ENCODE assay signal across 4 worm cellular contexts in genomic region chrIII:8446940-8447403, ce11.
A peak's percentile ranks its signal among the peaks of the same experiment; 100 is the strongest.
TF ChIP-seq lines count a peak whose summit lies in the region.

Gene rpn-3, plus strand, starts transcription at chrIII:8447353.

TF ChIP-seq in whole organism, L2 larva, 48 proteins besides CTCF, POLR2A, EP300 and RAD21 (continues in another document):
- TF ChIP-seq crh-2 (tag; optimal IDR thresholded peaks at IDR 0.05; lab: Kevin White, UChicago) (peak; percentile 99), lsy-2 (tag; optimal IDR thresholded peaks at IDR 0.05; lab: Kevin White, UChicago) (peak; percentile 93 to 97), unc-55 (GFP tag; optimal IDR thresholded peaks at IDR 0.05; lab: Kevin White, UChicago) (peak; percentile 99), nhr-21 (tag; optimal IDR thresholded peaks at IDR 0.05; lab: Kevin White, UChicago) (peak; percentile 95), ztf-4 (tag; optimal IDR thresholded peaks at IDR 0.05; lab: Kevin White, UChicago) (peak; percentile 98), nhr-6 (tag; optimal IDR thresholded peaks at IDR 0.05; lab: Kevin White, UChicago) (peak; percentile 97), egl-27 (tag; optimal IDR thresholded peaks at IDR 0.05; lab: Kevin White, UChicago) (peak; percentile 90), fos-1 (tag; optimal IDR thresholded peaks at IDR 0.05; lab: Kevin White, UChicago) (peak; percentile 98), aly-2 (tag; optimal IDR thresholded peaks at IDR 0.05; lab: Kevin White, UChicago) (no peak), ceh-16 (tag; optimal IDR thresholded peaks at IDR 0.05; lab: Kevin White, UChicago) (peak; percentile 19), sem-4 (tag; optimal IDR thresholded peaks at IDR 0.05; lab: Kevin White, UChicago) (peak; percentile 97), zag-1 (tag; optimal IDR thresholded peaks at IDR 0.05; lab: Kevin White, UChicago) (peak; percentile 88), blmp-1 (tag; optimal IDR thresholded peaks at IDR 0.05; lab: Kevin White, UChicago; ENCODE audit: insufficient read depth) (peak; percentile 89), nhr-77 (tag; optimal IDR thresholded peaks at IDR 0.05; lab: Kevin White, UChicago) (peak; percentile 83), lin-13 (GFP tag; optimal IDR thresholded peaks at IDR 0.05; lab: Kevin White, UChicago) (peak; percentile 97), ceh-82 (tag; optimal IDR thresholded peaks at IDR 0.05; lab: Kevin White, UChicago) (peak; percentile 83), elt-1 (tag; optimal IDR thresholded peaks at IDR 0.05; lab: Kevin White, UChicago) (no peak), mbf-1 (tag; optimal IDR thresholded peaks at IDR 0.05; lab: Kevin White, UChicago) (no peak), nhr-23 (tag; optimal IDR thresholded peaks at IDR 0.05; lab: Kevin White, UChicago) (no peak), ZK546.5 (tag; optimal IDR thresholded peaks at IDR 0.05; lab: Kevin White, UChicago) (peak; percentile 69), F13H6.1 (tag; optimal IDR thresholded peaks at IDR 0.05; lab: Kevin White, UChicago) (peak; percentile 92), nhr-12 (tag; optimal IDR thresholded peaks at IDR 0.05; lab: Kevin White, UChicago) (peak; percentile 6), nhr-237 (tag; optimal IDR thresholded peaks at IDR 0.05; lab: Kevin White, UChicago) (peak; percentile 72)

TF ChIP-seq in whole organism, L4 larva, 104 proteins besides CTCF, POLR2A, EP300 and RAD21 (continues in another document):
- no peak for TF ChIP-seq daf-8 (GFP tag; IDR thresholded peaks at IDR 0.05; lab: Robert Waterston, UW)
- peak; percentile 42 for TF ChIP-seq pqm-1 (tag; optimal IDR thresholded peaks at IDR 0.05; lab: Kevin White, UChicago)
- no peak for TF ChIP-seq Y105C5A.15 (GFP tag; IDR thresholded peaks at IDR 0.05; lab: Robert Waterston, UW)
- TF ChIP-seq F49E8.2 (tag; optimal IDR thresholded peaks at IDR 0.05; lab: Kevin White, UChicago; ENCODE audit: borderline replicate concordance), result peak; percentile 87
- TF ChIP-seq nhr-10 (tag; optimal IDR thresholded peaks at IDR 0.05; lab: Kevin White, UChicago), result peak; percentile 53
- TF ChIP-seq madf-5 (GFP tag; IDR thresholded peaks at IDR 0.05; lab: Robert Waterston, UW), result no peak
- TF ChIP-seq T26A8.4 (GFP tag; IDR thresholded peaks at IDR 0.05; lab: Robert Waterston, UW), result peak; percentile 96
- peak; percentile 95 for TF ChIP-seq zfp-3 (GFP tag; conservative IDR thresholded peaks at IDR 0.05; lab: Robert Waterston, UW)
- peak; percentile 91 for TF ChIP-seq dmd-6 (GFP tag; IDR thresholded peaks at IDR 0.05; lab: Robert Waterston, UW)
- TF ChIP-seq ZK546.5 (tag; optimal IDR thresholded peaks at IDR 0.05; lab: Kevin White, UChicago), result no peak
- no peak for TF ChIP-seq ZK337.2 (GFP tag; IDR thresholded peaks at IDR 0.05; lab: Robert Waterston, UW)
- TF ChIP-seq ceh-32 (tag; optimal IDR thresholded peaks at IDR 0.05; lab: Kevin White, UChicago; ENCODE audit: poor library complexity), result peak; percentile 36
- TF ChIP-seq R02D3.7 (tag; optimal IDR thresholded peaks at IDR 0.05; lab: Kevin White, UChicago), result no peak
- TF ChIP-seq sdz-12 (GFP tag; optimal IDR thresholded peaks at IDR 0.05; lab: Kevin White, UChicago), result no peak
- no peak for TF ChIP-seq ceh-82 (tag; optimal IDR thresholded peaks at IDR 0.05; lab: Kevin White, UChicago)
- peak; percentile 89 for TF ChIP-seq fkh-10 (GFP tag; optimal IDR thresholded peaks at IDR 0.05; lab: Kevin White, UChicago)
- TF ChIP-seq F26F4.8 (GFP tag; conservative IDR thresholded peaks at IDR 0.05; lab: Robert Waterston, UW), result no peak
- TF ChIP-seq dmd-8 (GFP tag; IDR thresholded peaks at IDR 0.05; lab: Robert Waterston, UW), result no peak
- TF ChIP-seq spr-3 (GFP tag; optimal IDR thresholded peaks at IDR 0.05; lab: Kevin White, UChicago), result peak; percentile 78
- no peak for TF ChIP-seq daf-12 (tag; optimal IDR thresholded peaks at IDR 0.05; lab: Kevin White, UChicago)
- no peak for TF ChIP-seq zip-11 (GFP tag; IDR thresholded peaks at IDR 0.05; lab: Robert Waterston, UW)
- peak; percentile 74 for TF ChIP-seq unc-130 (GFP tag; optimal IDR thresholded peaks at IDR 0.05; lab: Kevin White, UChicago)
- TF ChIP-seq daf-19 (GFP tag; conservative IDR thresholded peaks at IDR 0.05; lab: Robert Waterston, UW), result no peak; the same call in 1 of the 2 replicates
- TF ChIP-seq Y48G9A.11 (GFP tag; IDR thresholded peaks at IDR 0.05; lab: Robert Waterston, UW), result peak; percentile 79

TF ChIP-seq in whole organism, late embryonic, 69 proteins besides CTCF, POLR2A, EP300 and RAD21 (continues in another document):
- TF ChIP-seq ttx-3 (tag; optimal IDR thresholded peaks at IDR 0.05; lab: Kevin White, UChicago) (peak; percentile 53), pha-4 (tag; optimal IDR thresholded peaks at IDR 0.05; lab: Kevin White, UChicago) (no peak), syd-9 (tag; optimal IDR thresholded peaks at IDR 0.05; lab: Kevin White, UChicago) (peak; percentile 47), madf-2 (tag; optimal IDR thresholded peaks at IDR 0.05; lab: Kevin White, UChicago) (no peak), nhr-11 (tag; optimal IDR thresholded peaks at IDR 0.05; lab: Kevin White, UChicago) (peak; percentile 68), hlh-30 (tag; optimal IDR thresholded peaks at IDR 0.05; lab: Kevin White, UChicago; ENCODE audit: insufficient read depth) (peak; percentile 46), ceh-19 (GFP tag; optimal IDR thresholded peaks at IDR 0.05; lab: Kevin White, UChicago) (peak; percentile 44), ceh-34 (tag; optimal IDR thresholded peaks at IDR 0.05; lab: Kevin White, UChicago) (peak; percentile 84), hlh-8 (tag; optimal IDR thresholded peaks at IDR 0.05; lab: Kevin White, UChicago) (peak; percentile 8), sdc-2 (tag; optimal IDR thresholded peaks at IDR 0.05; lab: Kevin White, UChicago) (peak; percentile 3), ceh-18 (tag; optimal IDR thresholded peaks at IDR 0.05; lab: Kevin White, UChicago) (peak; percentile 79), lin-11 (tag; optimal IDR thresholded peaks at IDR 0.05; lab: Kevin White, UChicago) (no peak), odd-2 (tag; optimal IDR thresholded peaks at IDR 0.05; lab: Kevin White, UChicago) (no peak), ceh-30 (tag; optimal IDR thresholded peaks at IDR 0.05; lab: Kevin White, UChicago) (peak; percentile 88), nfya-1 (tag; optimal IDR thresholded peaks at IDR 0.05; lab: Kevin White, UChicago) (peak; percentile 94), unc-86 (tag; optimal IDR thresholded peaks at IDR 0.05; lab: Kevin White, UChicago) (peak; percentile 66), unc-42 (tag; optimal IDR thresholded peaks at IDR 0.05; lab: Kevin White, UChicago) (peak; percentile 84), sox-4 (tag; optimal IDR thresholded peaks at IDR 0.05; lab: Kevin White, UChicago) (peak; percentile 28), ceh-31 (tag; optimal IDR thresholded peaks at IDR 0.05; lab: Kevin White, UChicago) (peak; percentile 88), ceh-22 (tag; optimal IDR thresholded peaks at IDR 0.05; lab: Kevin White, UChicago) (no peak), ceh-48 (tag; optimal IDR thresholded peaks at IDR 0.05; lab: Kevin White, UChicago) (peak; percentile 8), dve-1 (tag; optimal IDR thresholded peaks at IDR 0.05; lab: Kevin White, UChicago) (peak; percentile 72), K09A11.1 (tag; optimal IDR thresholded peaks at IDR 0.05; lab: Kevin White, UChicago; ENCODE audit: insufficient read depth) (peak; percentile 68), rnt-1 (tag; optimal IDR thresholded peaks at IDR 0.05; lab: Kevin White, UChicago) (peak; percentile 73), C38D4.7 (GFP tag; optimal IDR thresholded peaks at IDR 0.05; lab: Kevin White, UChicago) (no peak), ceh-2 (tag; optimal IDR thresholded peaks at IDR 0.05; lab: Kevin White, UChicago) (peak; percentile 55)

TF ChIP-seq in whole organism, mixed stage, embryonic, 35 proteins besides CTCF, POLR2A, EP300 and RAD21:
- peak; percentile 91 for TF ChIP-seq lsy-2 (tag; optimal IDR thresholded peaks at IDR 0.05; lab: Kevin White, UChicago)
- peak; percentile 79 for TF ChIP-seq sptf-1 (tag; optimal IDR thresholded peaks at IDR 0.05; lab: Kevin White, UChicago)
- no peak for TF ChIP-seq zip-8 (tag; optimal IDR thresholded peaks at IDR 0.05; lab: Kevin White, UChicago)
- peak; percentile 60 for TF ChIP-seq mls-2 (tag; optimal IDR thresholded peaks at IDR 0.05; lab: Kevin White, UChicago)
- TF ChIP-seq unc-120 (tag; optimal IDR thresholded peaks at IDR 0.05; lab: Kevin White, UChicago; ENCODE audit: poor library complexity, severe bottlenecking), result peak; percentile 100
- TF ChIP-seq elt-1 (tag; optimal IDR thresholded peaks at IDR 0.05; lab: Kevin White, UChicago; ENCODE audit: borderline replicate concordance, insufficient read depth), result peak; percentile 16
- peak; percentile 99 for TF ChIP-seq mep-1 (tag; optimal IDR thresholded peaks at IDR 0.05; lab: Kevin White, UChicago)
- peak; percentile 35 for TF ChIP-seq blmp-1 (tag; optimal IDR thresholded peaks at IDR 0.05; lab: Kevin White, UChicago)
- no peak for TF ChIP-seq snpc-4 (tag; optimal IDR thresholded peaks at IDR 0.05; lab: Kevin White, UChicago)
- peak; percentile 97 for TF ChIP-seq nhr-237 (tag; optimal IDR thresholded peaks at IDR 0.05; lab: Kevin White, UChicago)
- TF ChIP-seq elt-3 (tag; optimal IDR thresholded peaks at IDR 0.05; lab: Kevin White, UChicago), result peak; percentile 71
- TF ChIP-seq sem-2 (GFP tag; optimal IDR thresholded peaks at IDR 0.05; lab: Kevin White, UChicago), result no peak
- TF ChIP-seq nhr-12 (tag; optimal IDR thresholded peaks at IDR 0.05; lab: Kevin White, UChicago), result no peak
- TF ChIP-seq mab-5 (tag; optimal IDR thresholded peaks at IDR 0.05; lab: Kevin White, UChicago), result peak; percentile 92
- TF ChIP-seq ztf-11 (tag; optimal IDR thresholded peaks at IDR 0.05; lab: Kevin White, UChicago), result peak; percentile 71
- peak; percentile 99 for TF ChIP-seq pha-4 (tag; optimal IDR thresholded peaks at IDR 0.05; lab: Kevin White, UChicago)
- TF ChIP-seq ces-1 (GFP tag; optimal IDR thresholded peaks at IDR 0.05; lab: Kevin White, UChicago), result peak; percentile 98
- peak; percentile 44 for TF ChIP-seq M03D4.4 (tag; optimal IDR thresholded peaks at IDR 0.05; lab: Kevin White, UChicago)
- TF ChIP-seq lin-13 (tag; optimal IDR thresholded peaks at IDR 0.05; lab: Kevin White, UChicago), result peak; percentile 95
- TF ChIP-seq nhr-28 (tag; optimal IDR thresholded peaks at IDR 0.05; lab: Kevin White, UChicago), result no peak
- TF ChIP-seq ceh-39 (tag; optimal IDR thresholded peaks at IDR 0.05; lab: Kevin White, UChicago), result peak; percentile 93
- peak; percentile 53 for TF ChIP-seq hlh-1 (tag; optimal IDR thresholded peaks at IDR 0.05; lab: Kevin White, UChicago)
- peak; percentile 70 for TF ChIP-seq nhr-2 (tag; optimal IDR thresholded peaks at IDR 0.05; lab: Kevin White, UChicago)
- peak; percentile 42 for TF ChIP-seq drap-1 (GFP tag; optimal IDR thresholded peaks at IDR 0.05; lab: Kevin White, UChicago)
- TF ChIP-seq bed-3 (GFP tag; optimal IDR thresholded peaks at IDR 0.05; lab: Kevin White, UChicago), result no peak
- peak; percentile 70 for TF ChIP-seq unc-62 (GFP tag; optimal IDR thresholded peaks at IDR 0.05; lab: Kevin White, UChicago)
TF ChIP-seq in whole organism, mixed stage, embryonic: peak in this region for 20.
